Worm (Caenorhabditis elegans) whole organism, early embryonic: Measurements from ENCODE around the gene plpp-1.2.

ENCODE experiments used
- aly-1 ChIP-seq: sonication (generic microtip); optimal IDR thresholded peaks from 2 replicates; lab custom pipeline; 2016; ENCODE audit warnings: missing genetic modification characterization, missing compliant biosample characterization
- ama-1 ChIP-seq: fragments of 150-350 bp; optimal IDR thresholded peaks from 2 replicates; lab custom pipeline; 2014
- flt-1 ChIP-seq: fragments of 200-800 bp; sonication (Bioruptor generic); IDR thresholded peaks from 2 replicates; pipeline ENCODE4 v1.3.6; 2022; ENCODE audit warnings: missing genetic modification characterization, missing compliant biosample characterization
- hmg-4 ChIP-seq: fragments of 200-800 bp; sonication (Bioruptor generic); optimal IDR thresholded peaks from 2 replicates; lab custom pipeline; 2018; ENCODE audit warnings: mild to moderate bottlenecking, missing genetic modification characterization, missing compliant biosample characterization
- tbx-11 ChIP-seq: fragments of 200-800 bp; sonication (Bioruptor generic); IDR thresholded peaks from 2 replicates; pipeline ENCODE4 v1.3.6; 2022; ENCODE audit warnings: missing genetic modification characterization, missing compliant biosample characterization

ce11 chrII:6535957-6536424 lies 50.7 kb downstream of the plpp-1.2 start, which contains the start of gene utp-20:
- no peak for TF ChIP-seq flt-1
- TF ChIP-seq ama-1 (lab: Kevin White, UChicago) = no peak
- no peak for TF ChIP-seq aly-1 (tag; lab: Kevin White, UChicago)
- no peak for TF ChIP-seq tbx-11 (GFP tag; lab: Robert Waterston, UW)
- TF ChIP-seq hmg-4 (GFP tag; lab: Kevin White, UChicago) = no peak
